Worm (Caenorhabditis elegans) whole organism, L1 larva: ENCODE measurements around the gene gmeb-1.

Source experiments
- mdl-1 ChIP-seq, 2 experiments: fragments of 150-350 bp; optimal IDR thresholded peaks; 2 replicates each; lab custom pipeline; 2014 to 2017; ENCODE audit warnings: missing biosample characterization in 2 of 2, missing genetic modification characterization in 2 of 2, inconsistent platforms in 1 of 2
- mep-1 ChIP-seq: fragments of 150-350 bp; optimal IDR thresholded peaks from 2 replicates; lab custom pipeline; 2014; ENCODE audit warnings: missing biosample characterization, missing genetic modification characterization
- nhr-85 ChIP-seq: sonication (generic microtip); peaks from one replicate; lab custom pipeline; 2016; ENCODE audit warnings: missing genetic modification characterization, inconsistent platforms, missing compliant biosample characterization
- xbp-1 ChIP-seq: sonication (generic microtip); optimal IDR thresholded peaks from 2 replicates; lab custom pipeline; 2016; ENCODE audit warnings: missing genetic modification characterization, missing compliant biosample characterization

DNA sequence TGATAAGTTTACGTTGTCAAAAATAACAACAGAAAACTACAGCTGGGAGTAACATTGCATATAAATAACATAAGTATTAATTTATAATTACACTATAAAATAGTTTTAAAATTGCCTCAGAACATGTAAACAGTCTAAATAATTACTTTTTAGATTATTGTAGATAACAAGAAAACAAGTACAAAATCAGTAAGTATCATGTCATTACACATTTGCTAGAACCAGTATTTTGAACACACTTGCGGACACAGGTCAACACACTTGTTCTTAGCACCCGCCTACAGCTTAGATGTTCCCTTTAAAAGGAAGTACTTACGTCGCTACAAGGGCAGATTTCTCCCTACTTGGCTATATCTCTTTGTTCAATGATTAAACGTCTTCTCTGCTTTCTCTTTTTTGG, 14.6 kb downstream of the gmeb-1 start, which contains the start of gene F23F1.2:
- TF ChIP-seq mep-1 (tag; lab: Kevin White, UChicago) (no peak), mdl-1 (tag; optimal IDR thresholded peaks at IDR 0.05; lab: Kevin White, UChicago) (no peak), xbp-1 (tag; lab: Kevin White, UChicago) (no peak), nhr-85 (no peak)
